Worm (Caenorhabditis elegans) whole organism, young adult: Measurements from ENCODE around the gene let-721.

ENCODE experiments used
- B0019.2 ChIP-seq: fragments of 200-800 bp; sonication (Bioruptor generic); conservative IDR thresholded peaks from 2 replicates; pipeline ENCODE4 v1.3.6; 2022; ENCODE audit warnings: missing genetic modification reagents, missing genetic modification characterization, missing compliant biosample characterization
- F10E7.11 ChIP-seq: sonication (generic microtip); optimal IDR thresholded peaks from 2 replicates; lab custom pipeline; 2017; ENCODE audit warnings: mild to moderate bottlenecking, missing genetic modification characterization, moderate library complexity, missing compliant biosample characterization
- F37B4.10 ChIP-seq: fragments of 200-800 bp; sonication (Bioruptor generic); IDR thresholded peaks from 2 replicates; pipeline ENCODE4 v1.3.6; 2022; ENCODE audit warnings: missing genetic modification characterization, missing compliant biosample characterization
- F39B2.1 ChIP-seq: fragments of 200-800 bp; sonication (Bioruptor generic); IDR thresholded peaks from 2 replicates; pipeline ENCODE4 v1.3.6; 2022; ENCODE audit warnings: missing genetic modification reagents, missing genetic modification characterization, missing compliant biosample characterization
- Y53G8AR.9 ChIP-seq: fragments of 200-800 bp; sonication (Bioruptor generic); conservative IDR thresholded peaks from 2 replicates; pipeline ENCODE4 v1.3.6; 2022; ENCODE audit warnings: missing genetic modification reagents, missing genetic modification characterization, missing compliant biosample characterization
- Y67H2A.10 ChIP-seq: fragments of 200-800 bp; sonication (Bioruptor generic); conservative IDR thresholded peaks from 2 replicates; pipeline ENCODE4 v1.3.6; 2022; ENCODE audit warnings: missing genetic modification reagents, missing genetic modification characterization, missing compliant biosample characterization
- Y79H2A.3 ChIP-seq: fragments of 200-800 bp; sonication (Bioruptor generic); conservative IDR thresholded peaks from 2 replicates; pipeline ENCODE4 v1.3.6; 2022; ENCODE audit warnings: missing genetic modification reagents, missing genetic modification characterization, missing compliant biosample characterization
- Y95B8A.8 ChIP-seq: fragments of 200-800 bp; sonication (Bioruptor generic); IDR thresholded peaks from 2 replicates; pipeline ENCODE4 v1.3.6; 2022; ENCODE audit warnings: missing genetic modification reagents, missing genetic modification characterization, missing compliant biosample characterization
- ZK185.1 ChIP-seq: sonication (generic microtip); optimal IDR thresholded peaks from 2 replicates; lab custom pipeline; 2016; ENCODE audit warnings: mild to moderate bottlenecking, missing genetic modification characterization, missing compliant biosample characterization; ENCODE audit not compliant: poor library complexity, severe bottlenecking
- ama-1 ChIP-seq, 3 experiments: fragments of 150-350 bp in 1 of 3; sonication (generic microtip) in 2 of 3; optimal IDR thresholded peaks; 2 replicates each; lab custom pipeline; 2014 to 2018; ENCODE audit warnings: missing biosample characterization in 2 of 3, missing genetic modification characterization in 2 of 3, missing genetic modification reagents in 2 of 3
- attf-6 ChIP-seq: fragments of 200-800 bp; sonication (Bioruptor generic); IDR thresholded peaks from 2 replicates; pipeline ENCODE4 v1.3.6; 2022; ENCODE audit warnings: missing genetic modification reagents, missing genetic modification characterization, missing compliant biosample characterization
- cebp-1 ChIP-seq, 2 experiments: fragments of 200-800 bp in 1 of 2; sonication (Bioruptor generic) in 1 of 2; sonication (generic microtip) in 1 of 2; IDR thresholded peaks in 1 of 2; optimal IDR thresholded peaks in 1 of 2; 2 replicates each; pipeline versions ENCODE4 v1.3.6 to Lab custom; 2017 to 2022; ENCODE audit warnings: missing compliant biosample characterization in 2 of 2, missing genetic modification characterization in 2 of 2, mild to moderate bottlenecking in 1 of 2, missing genetic modification reagents in 1 of 2, moderate library complexity in 1 of 2
- cebp-2 ChIP-seq: fragments of 200-800 bp; sonication (Bioruptor generic); IDR thresholded peaks from 2 replicates; pipeline ENCODE4 v1.3.6; 2022; ENCODE audit warnings: missing genetic modification characterization, missing compliant biosample characterization
- ceh-100 ChIP-seq: fragments of 200-800 bp; sonication (Bioruptor generic); IDR thresholded peaks from 2 replicates; pipeline ENCODE4 v1.3.6; 2022; ENCODE audit warnings: missing genetic modification reagents, missing genetic modification characterization, missing compliant biosample characterization
- ceh-27 ChIP-seq: fragments of 200-800 bp; sonication (Bioruptor generic); optimal IDR thresholded peaks from 2 replicates; lab custom pipeline; 2018; ENCODE audit warnings: mild to moderate bottlenecking, missing genetic modification characterization, moderate library complexity, missing compliant biosample characterization
- ceh-58 ChIP-seq: fragments of 200-800 bp; sonication (Bioruptor generic); IDR thresholded peaks from 2 replicates; pipeline ENCODE4 v1.3.6; 2022; ENCODE audit warnings: missing genetic modification characterization, missing compliant biosample characterization
- ceh-91 ChIP-seq: fragments of 200-800 bp; sonication (Bioruptor generic); IDR thresholded peaks from 2 replicates; pipeline ENCODE4 v1.3.6; 2022; ENCODE audit warnings: missing genetic modification reagents, missing genetic modification characterization, missing compliant biosample characterization
- dpff-1 ChIP-seq: sonication (generic microtip); optimal IDR thresholded peaks from 2 replicates; lab custom pipeline; 2017; ENCODE audit warnings: mild to moderate bottlenecking, missing genetic modification characterization, missing compliant biosample characterization
- dpl-1 ChIP-seq: fragments of 150-350 bp; optimal IDR thresholded peaks from 2 replicates; lab custom pipeline; 2014; ENCODE audit warnings: missing biosample characterization, missing genetic modification reagents, missing genetic modification characterization
- egl-44 ChIP-seq: fragments of 200-800 bp; sonication (Bioruptor generic); IDR thresholded peaks from 2 replicates; pipeline ENCODE4 v1.3.6; 2022; ENCODE audit warnings: missing genetic modification reagents, missing genetic modification characterization, missing compliant biosample characterization
- ekl-4 ChIP-seq: fragments of 200-800 bp; sonication (Bioruptor generic); IDR thresholded peaks from 2 replicates; pipeline ENCODE4 v1.3.6; 2022; ENCODE audit warnings: missing genetic modification reagents, missing genetic modification characterization, missing compliant biosample characterization
- ets-4 ChIP-seq: fragments of 200-800 bp; sonication (Bioruptor generic); optimal IDR thresholded peaks from 2 replicates; lab custom pipeline; 2018; ENCODE audit warnings: mild to moderate bottlenecking, missing genetic modification characterization, missing compliant biosample characterization
- hmg-1.2 ChIP-seq: fragments of 200-800 bp; sonication (Bioruptor generic); IDR thresholded peaks from 2 replicates; pipeline ENCODE4 v1.3.6; 2022; ENCODE audit warnings: missing genetic modification reagents, missing genetic modification characterization, missing compliant biosample characterization
- hrde-1 ChIP-seq: sonication (generic microtip); optimal IDR thresholded peaks from 2 replicates; lab custom pipeline; 2016; ENCODE audit warnings: missing genetic modification characterization, mild to moderate bottlenecking, missing compliant biosample characterization, moderate library complexity, missing genotype, missing genetic modification reagents, borderline replicate concordance
- hsf-1 ChIP-seq: fragments of 200-800 bp; sonication (Bioruptor generic); IDR thresholded peaks from 2 replicates; pipeline ENCODE4 v1.3.6; 2022; ENCODE audit warnings: missing genetic modification reagents, missing genetic modification characterization, missing compliant biosample characterization
- let-607 ChIP-seq, 2 experiments: fragments of 200-800 bp in 1 of 2; sonication (Bioruptor generic) in 1 of 2; sonication (generic microtip) in 1 of 2; optimal IDR thresholded peaks; 2 replicates each; lab custom pipeline; 2016 to 2018; ENCODE audit warnings: mild to moderate bottlenecking in 2 of 2, missing compliant biosample characterization in 2 of 2, missing genetic modification characterization in 2 of 2, moderate library complexity in 2 of 2, missing genotype in 1 of 2
- lin-26 ChIP-seq: fragments of 200-800 bp; sonication (Bioruptor generic); IDR thresholded peaks from 2 replicates; pipeline ENCODE4 v1.3.6; 2022; ENCODE audit warnings: missing genetic modification reagents, missing genetic modification characterization, missing compliant biosample characterization
- lin-40 ChIP-seq: sonication (generic microtip); optimal IDR thresholded peaks from 2 replicates; lab custom pipeline; 2016; ENCODE audit warnings: missing genetic modification characterization, mild to moderate bottlenecking, missing compliant biosample characterization, missing genotype, missing genetic modification reagents
- madf-6 ChIP-seq: fragments of 200-800 bp; sonication (Bioruptor generic); IDR thresholded peaks from 2 replicates; pipeline ENCODE4 v1.3.6; 2022; ENCODE audit warnings: missing genetic modification reagents, missing genetic modification characterization, missing compliant biosample characterization
- mel-28 ChIP-seq: sonication (generic microtip); optimal IDR thresholded peaks from 2 replicates; lab custom pipeline; 2016; ENCODE audit warnings: borderline replicate concordance, mild to moderate bottlenecking, missing genetic modification characterization, missing compliant biosample characterization
- mes-4 ChIP-seq: sonication (generic microtip); optimal IDR thresholded peaks from 2 replicates; lab custom pipeline; 2016; ENCODE audit warnings: missing genotype, missing genetic modification characterization, missing compliant biosample characterization
- nfyb-1 ChIP-seq: fragments of 200-800 bp; sonication (Bioruptor generic); IDR thresholded peaks from 2 replicates; pipeline ENCODE4 v1.3.6; 2022; ENCODE audit warnings: missing genetic modification reagents, missing genetic modification characterization, missing compliant biosample characterization
- nhr-179 ChIP-seq: sonication (generic microtip); optimal IDR thresholded peaks from 2 replicates; lab custom pipeline; 2016; ENCODE audit warnings: mild to moderate bottlenecking, missing genetic modification characterization, missing compliant biosample characterization
- nhr-27 ChIP-seq: fragments of 200-800 bp; sonication (Bioruptor generic); optimal IDR thresholded peaks from 2 replicates; lab custom pipeline; 2018; ENCODE audit warnings: mild to moderate bottlenecking, missing genetic modification characterization, moderate library complexity, missing compliant biosample characterization
- nhr-90 ChIP-seq: sonication (generic microtip); optimal IDR thresholded peaks from 2 replicates; lab custom pipeline; 2016; ENCODE audit warnings: missing genotype, mild to moderate bottlenecking, missing genetic modification characterization, missing compliant biosample characterization
- pbrm-1 ChIP-seq: fragments of 200-800 bp; sonication (Bioruptor generic); IDR thresholded peaks from 2 replicates; pipeline ENCODE4 v1.3.6; 2022; ENCODE audit warnings: missing genetic modification reagents, missing genetic modification characterization, missing compliant biosample characterization
- repo-1 ChIP-seq: sonication (generic microtip); optimal IDR thresholded peaks from 2 replicates; lab custom pipeline; 2017; ENCODE audit warnings: mild to moderate bottlenecking, missing genetic modification characterization, missing compliant biosample characterization
- sea-2 ChIP-seq: fragments of 200-800 bp; sonication (Bioruptor generic); IDR thresholded peaks from 2 replicates; pipeline ENCODE4 v1.3.6; 2022; ENCODE audit warnings: missing genetic modification characterization, missing compliant biosample characterization
- snpc-1.3 ChIP-seq: sonication (generic microtip); optimal IDR thresholded peaks from 2 replicates; lab custom pipeline; 2017; ENCODE audit warnings: missing genetic modification characterization, mild to moderate bottlenecking, missing compliant biosample characterization, antibody characterized with exemption, moderate library complexity, missing genotype, missing genetic modification reagents; ENCODE audit not compliant: insufficient read depth
- somi-1 ChIP-seq: fragments of 200-800 bp; sonication (Bioruptor generic); optimal IDR thresholded peaks from 2 replicates; lab custom pipeline; 2018; ENCODE audit warnings: mild to moderate bottlenecking, missing genetic modification characterization, missing compliant biosample characterization
- unc-130 ChIP-seq: sonication (generic microtip); optimal IDR thresholded peaks from 2 replicates; lab custom pipeline; 2016; ENCODE audit warnings: missing genetic modification reagents, missing genetic modification characterization, missing compliant biosample characterization
- xnd-1 ChIP-seq: sonication (generic microtip); optimal IDR thresholded peaks from 2 replicates; lab custom pipeline; 2016; ENCODE audit warnings: missing genotype, missing genetic modification reagents, missing genetic modification characterization, missing compliant biosample characterization
- ztf-22 ChIP-seq: fragments of 200-800 bp; sonication (Bioruptor generic); optimal IDR thresholded peaks from 2 replicates; lab custom pipeline; 2018; ENCODE audit warnings: mild to moderate bottlenecking, missing genetic modification characterization, moderate library complexity, missing compliant biosample characterization
- ztf-26 ChIP-seq: sonication (generic microtip); optimal IDR thresholded peaks from 2 replicates; lab custom pipeline; 2017; ENCODE audit warnings: missing genetic modification characterization, missing compliant biosample characterization

let-721 gene

ce11 chrIII:6444335-6444734 is 2.4 kb downstream of the let-721 start, which contains the start of gene C05D11.13 (continued):
- TF ChIP-seq cebp-1 (GFP tag; IDR thresholded peaks at IDR 0.05; lab: Robert Waterston, UW) (no peak), cebp-1 (tag; optimal IDR thresholded peaks at IDR 0.05; lab: Kevin White, UChicago) (peak; percentile 31), let-607 (tag; optimal IDR thresholded peaks at IDR 0.05; lab: Kevin White, UChicago) (no peak), pbrm-1 (GFP tag; lab: Robert Waterston, UW) (no peak), mes-4 (tag; lab: Kevin White, UChicago) (no peak), lin-26 (0 out of 2 replicates have a peak, but pooled peaks have one; percentile 31), ceh-58 (GFP tag; lab: Robert Waterston, UW) (no peak), F10E7.11 (tag; lab: Kevin White, UChicago) (no peak), ets-4 (GFP tag; lab: Kevin White, UChicago) (no peak), attf-6 (GFP tag; lab: Robert Waterston, UW) (no peak), ceh-91 (GFP tag; lab: Robert Waterston, UW) (no peak), cebp-2 (no peak), snpc-1.3 (no peak), F39B2.1 (no peak), madf-6 (GFP tag; lab: Robert Waterston, UW) (peak; percentile 30; the same call in 1 of the 2 replicates), hmg-1.2 (GFP tag; lab: Robert Waterston, UW) (peak; percentile 63; the same call in 1 of the 2 replicates), dpff-1 (tag; lab: Kevin White, UChicago) (no peak), Y67H2A.10 (GFP tag; lab: Robert Waterston, UW) (no peak), xnd-1 (no peak), lin-40 (tag; lab: Kevin White, UChicago) (peak; percentile 41), mel-28 (tag; lab: Kevin White, UChicago) (no peak), ama-1 (optimal IDR thresholded peaks at IDR 0.05; lab: Kevin White, UChicago) (no peak), ama-1 (GFP tag; optimal IDR thresholded peaks at IDR 0.05; lab: Kevin White, UChicago) (no peak), ztf-26 (tag; lab: Kevin White, UChicago) (peak; percentile 37), somi-1 (GFP tag; lab: Kevin White, UChicago) (no peak), nhr-27 (no peak), hrde-1 (tag; lab: Kevin White, UChicago) (peak; percentile 18), Y53G8AR.9 (no peak), F37B4.10 (no peak), ceh-100 (no peak)
- TF ChIP-seq, all 124 proteins: peak for 16

- TF ChIP-seq repo-1 (tag; lab: Kevin White, UChicago) = peak; percentile 38
- TF ChIP-seq dpl-1 = peak; percentile 89
- no peak for TF ChIP-seq nhr-90
- TF ChIP-seq ztf-22 (GFP tag; lab: Kevin White, UChicago) = no peak
- TF ChIP-seq unc-130 (GFP tag; lab: Kevin White, UChicago) = peak; percentile 48
- peak; percentile 79 for TF ChIP-seq hsf-1 (GFP tag; lab: Robert Waterston, UW)
- no peak for TF ChIP-seq ceh-27 (GFP tag; lab: Kevin White, UChicago)
- TF ChIP-seq nhr-179 (tag; lab: Kevin White, UChicago) = no peak
- peak; percentile 64 for TF ChIP-seq ZK185.1 (tag; lab: Kevin White, UChicago)
- peak; percentile 50; the same call in 1 of the 2 replicates for TF ChIP-seq hmg-1.2 (GFP tag; lab: Robert Waterston, UW)
- TF ChIP-seq attf-6 (GFP tag; lab: Robert Waterston, UW) = 0 out of 2 replicates have a peak, but pooled peaks have one; percentile 58
- TF ChIP-seq ceh-100 = no peak
- no peak for TF ChIP-seq ets-4 (GFP tag; lab: Kevin White, UChicago)
- peak; percentile 75 for TF ChIP-seq B0019.2 (GFP tag; lab: Robert Waterston, UW)
- no peak for TF ChIP-seq egl-44 (GFP tag; lab: Robert Waterston, UW)
- peak; percentile 49; the same call in 1 of the 2 replicates for TF ChIP-seq nfyb-1 (GFP tag; lab: Robert Waterston, UW)
- peak; percentile 79 for TF ChIP-seq ekl-4 (GFP tag; lab: Robert Waterston, UW)
- TF ChIP-seq mel-28 (tag; lab: Kevin White, UChicago) = no peak
- 0 out of 2 replicates have a peak, but pooled peaks have one; percentile 72 for TF ChIP-seq Y95B8A.8
- peak; percentile 72; the same call in 1 of the 2 replicates for TF ChIP-seq Y79H2A.3 (GFP tag; lab: Robert Waterston, UW)
- TF ChIP-seq sea-2 = no peak
Observed at ce11 chrIII:6442305-6443125, 4.2 kb downstream of the let-721 start, which contains the start of gene mel-32. Gene mel-32, minus strand, starts transcription at chrIII:6443000.
